Worm (Caenorhabditis elegans) whole organism, L2 larva: Measurements from ENCODE around the gene sra-35.

ENCODE experiments used
- aly-2 ChIP-seq: fragments of 150-350 bp; optimal IDR thresholded peaks from 2 replicates; lab custom pipeline; 2014; ENCODE audit warnings: missing biosample characterization, missing genetic modification characterization
- nhr-25 ChIP-seq: fragments of 150-350 bp; sonication (generic microtip); optimal IDR thresholded peaks from 3 replicates; lab custom pipeline; 2014; ENCODE audit warnings: missing biosample characterization, missing genetic modification characterization
- unc-62 ChIP-seq: fragments of 150-350 bp; optimal IDR thresholded peaks from 2 replicates; lab custom pipeline; 2014; ENCODE audit warnings: missing biosample characterization, missing genetic modification reagents, missing genetic modification characterization
- ztf-11 ChIP-seq: sonication (generic microtip); optimal IDR thresholded peaks from 2 replicates; lab custom pipeline; 2017; ENCODE audit warnings: missing biosample characterization, missing genetic modification characterization

DNA sequence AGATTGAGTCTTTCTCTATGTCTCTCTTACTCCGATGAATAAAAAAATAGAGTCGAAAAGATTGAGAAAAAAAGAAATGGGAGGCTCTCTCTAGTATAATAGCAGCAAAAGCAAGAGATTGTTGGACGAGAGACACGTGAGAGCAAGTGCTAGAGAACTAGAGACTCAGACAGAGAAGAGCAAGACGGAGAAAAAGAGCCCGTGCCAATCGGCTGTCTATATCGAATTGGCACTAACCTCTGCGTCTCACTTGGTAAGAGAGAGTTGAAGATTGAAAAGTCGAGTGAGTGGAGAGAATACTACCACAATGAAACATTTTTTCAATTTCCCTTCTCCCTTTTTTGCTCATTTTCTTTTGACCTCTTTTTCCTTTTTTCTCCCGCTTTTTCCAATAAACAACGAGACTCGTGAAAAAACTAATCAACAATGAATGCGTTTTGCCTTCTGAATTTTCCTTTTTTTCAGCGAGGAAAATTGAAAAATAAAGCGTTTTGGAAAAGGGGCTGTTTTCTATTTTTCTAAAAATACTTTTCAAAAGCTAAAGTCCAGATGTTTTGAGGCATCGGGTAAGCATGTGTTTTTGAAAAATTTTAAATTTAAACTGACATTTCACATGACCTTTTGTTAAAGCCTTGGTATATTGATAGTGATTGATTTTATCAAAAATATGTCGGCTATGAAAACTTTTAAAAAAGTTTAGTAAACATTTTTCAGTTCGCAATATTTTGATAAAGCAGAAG is 21.0 kb downstream of the sra-35 start:
- no peak for TF ChIP-seq ztf-11 (tag; lab: Kevin White, UChicago)
- no peak for TF ChIP-seq aly-2 (tag; lab: Kevin White, UChicago)
- no peak for TF ChIP-seq unc-62 (GFP tag; lab: Kevin White, UChicago)
- no peak for TF ChIP-seq nhr-25
